Fruit fly (Drosophila melanogaster) whole organism, embryonic: ENCODE data around the gene CG10232.
A peak's percentile ranks its signal among the peaks of the same experiment; 100 is the strongest.

ENCODE experiments used
- CG11398 ChIP-seq: fragments of 200-800 bp; sonication (Bioruptor generic); optimal IDR thresholded peaks from 2 replicates; lab custom pipeline; 2016; ENCODE audit warnings: missing biosample characterization, missing genetic modification characterization
- CG11456 ChIP-seq: fragments of 200-800 bp; sonication (Bioruptor generic); IDR thresholded peaks from 3 replicates; pipeline ENCODE4 v1.3.6; 2022; ENCODE audit warnings: missing biosample characterization, missing genetic modification characterization
- CG11695 ChIP-seq: fragments of 200-800 bp; sonication (Bioruptor generic); IDR thresholded peaks from 3 replicates; pipeline ENCODE4 v1.3.6; 2022; ENCODE audit warnings: missing biosample characterization, missing genetic modification characterization
- CG1529 ChIP-seq: fragments of 200-800 bp; sonication (Bioruptor generic); optimal IDR thresholded peaks from 3 replicates; lab custom pipeline; 2018; ENCODE audit warnings: missing biosample characterization, missing genetic modification characterization
- CG17328 ChIP-seq: fragments of 200-800 bp; sonication (Bioruptor generic); IDR thresholded peaks from 2 replicates; pipeline ENCODE4 v1.3.6; 2022; ENCODE audit warnings: missing biosample characterization, missing genetic modification characterization
- CG17568 ChIP-seq: fragments of 200-800 bp; sonication (Bioruptor generic); optimal IDR thresholded peaks from 2 replicates; lab custom pipeline; 2018; ENCODE audit warnings: missing biosample characterization, mild to moderate bottlenecking, missing genetic modification characterization, moderate library complexity
- CG17912 ChIP-seq: fragments of 200-800 bp; sonication (Bioruptor generic); optimal IDR thresholded peaks from 2 replicates; lab custom pipeline; 2018; ENCODE audit warnings: missing biosample characterization, mild to moderate bottlenecking, missing genetic modification characterization
- CG1792 ChIP-seq: fragments of 200-800 bp; sonication (Bioruptor generic); optimal IDR thresholded peaks from 2 replicates; lab custom pipeline; 2016; ENCODE audit warnings: missing biosample characterization, missing genetic modification characterization
- CG18476 ChIP-seq: fragments of 200-800 bp; sonication (Bioruptor generic); optimal IDR thresholded peaks from 2 replicates; lab custom pipeline; 2016; ENCODE audit warnings: missing biosample characterization, mild to moderate bottlenecking, missing genetic modification characterization
- CG2199 ChIP-seq: fragments of 200-800 bp; sonication (Bioruptor generic); IDR thresholded peaks from 3 replicates; pipeline ENCODE4 v1.3.6; 2022; ENCODE audit warnings: missing biosample characterization, missing genetic modification characterization
- CG34422 ChIP-seq: fragments of 200-800 bp; sonication (Bioruptor generic); IDR thresholded peaks from 3 replicates; pipeline ENCODE4 v1.3.6; 2022; ENCODE audit warnings: missing biosample characterization, missing genetic modification characterization
- CG4424 ChIP-seq: fragments of 200-800 bp; sonication (Bioruptor generic); optimal IDR thresholded peaks from 3 replicates; lab custom pipeline; 2016; ENCODE audit warnings: missing biosample characterization, missing genetic modification characterization
- CG5953 ChIP-seq: fragments of 200-800 bp; sonication (Bioruptor generic); IDR thresholded peaks from 2 replicates; pipeline ENCODE4 v1.3.6; 2022; ENCODE audit warnings: missing biosample characterization, missing genetic modification characterization
- CG6854 ChIP-seq: fragments of 200-800 bp; sonication (Bioruptor generic); optimal IDR thresholded peaks from 3 replicates; lab custom pipeline; 2017; ENCODE audit warnings: missing biosample characterization, mild to moderate bottlenecking, missing genetic modification characterization
- CG7556 ChIP-seq: fragments of 200-800 bp; sonication (Bioruptor generic); optimal IDR thresholded peaks from 2 replicates; lab custom pipeline; 2017; ENCODE audit warnings: missing biosample characterization, mild to moderate bottlenecking, missing genetic modification characterization
- CG7745 ChIP-seq: fragments of 200-800 bp; sonication (Bioruptor generic); optimal IDR thresholded peaks from 2 replicates; lab custom pipeline; 2018; ENCODE audit warnings: missing biosample characterization, mild to moderate bottlenecking, missing genetic modification characterization, moderate library complexity
- CG8478 ChIP-seq: fragments of >200 bp; optimal IDR thresholded peaks from 2 replicates; lab custom pipeline; 2018
- CG9797 ChIP-seq: fragments of 200-800 bp; sonication (Bioruptor generic); optimal IDR thresholded peaks from 3 replicates; lab custom pipeline; 2018; ENCODE audit warnings: missing biosample characterization, mild to moderate bottlenecking, missing genetic modification characterization
- CG9817 ChIP-seq: fragments of 200-800 bp; sonication (Bioruptor generic); optimal IDR thresholded peaks from 2 replicates; lab custom pipeline; 2018; ENCODE audit warnings: missing biosample characterization, mild to moderate bottlenecking, missing genetic modification characterization, moderate library complexity
- Camta ChIP-seq: fragments of 200-800 bp; sonication (Bioruptor generic); optimal IDR thresholded peaks from 2 replicates; lab custom pipeline; 2016; ENCODE audit warnings: missing biosample characterization, missing genetic modification characterization
- D19A ChIP-seq: fragments of 200-800 bp; optimal IDR thresholded peaks from 3 replicates; lab custom pipeline; 2019; ENCODE audit warnings: missing biosample characterization, mild to moderate bottlenecking, missing genetic modification characterization, moderate library complexity
- Dip2 ChIP-seq: fragments of 200-800 bp; sonication (Bioruptor generic); IDR thresholded peaks from 2 replicates; pipeline ENCODE4 v1.3.6; 2022; ENCODE audit warnings: missing biosample characterization, missing genetic modification characterization
- Dp ChIP-seq: fragments of 200-800 bp; sonication (Bioruptor generic); optimal IDR thresholded peaks from 2 replicates; lab custom pipeline; 2018; ENCODE audit warnings: missing biosample characterization, mild to moderate bottlenecking, missing genetic modification characterization, moderate library complexity
- Drgx ChIP-seq: fragments of 200-800 bp; sonication (Bioruptor generic); IDR thresholded peaks from 2 replicates; pipeline ENCODE4 v1.3.6; 2022; ENCODE audit warnings: missing biosample characterization, missing genetic modification characterization
- GATAe ChIP-seq: fragments of 200-800 bp; sonication (Bioruptor generic); conservative IDR thresholded peaks from 2 replicates; pipeline ENCODE4 v1.3.6; 2022; ENCODE audit warnings: missing biosample characterization, missing genetic modification characterization
- Gug ChIP-seq: fragments of 200-800 bp; sonication (Bioruptor generic); IDR thresholded peaks from 4 replicates; pipeline ENCODE4 v1.3.6; 2022; ENCODE audit warnings: missing biosample characterization, missing genetic modification characterization
- Hmr ChIP-seq: fragments of 200-800 bp; sonication (Bioruptor generic); optimal IDR thresholded peaks from 3 replicates; lab custom pipeline; 2017; ENCODE audit warnings: mild to moderate bottlenecking, missing biosample characterization, missing genetic modification reagents, missing genetic modification characterization
- Lhr ChIP-seq: fragments of 200-800 bp; sonication (Bioruptor generic); optimal IDR thresholded peaks from 3 replicates; lab custom pipeline; 2017; ENCODE audit warnings: mild to moderate bottlenecking, missing biosample characterization, missing genetic modification reagents, missing genetic modification characterization
- Nf-YB ChIP-seq: fragments of 200-800 bp; sonication (Bioruptor generic); optimal IDR thresholded peaks from 3 replicates; lab custom pipeline; 2019; ENCODE audit warnings: missing biosample characterization, mild to moderate bottlenecking, missing genetic modification characterization, moderate library complexity
- Optix ChIP-seq: fragments of 200-800 bp; sonication (Bioruptor generic); IDR thresholded peaks from 3 replicates; pipeline ENCODE4 v1.3.6; 2022; ENCODE audit warnings: missing biosample characterization, missing genetic modification characterization
- Pdp1 ChIP-seq, 2 experiments: fragments of 200-800 bp; sonication (Bioruptor generic); optimal IDR thresholded peaks; 3 replicates each; lab custom pipeline; 2016; ENCODE audit warnings: missing biosample characterization in 2 of 2, missing genetic modification characterization in 2 of 2, mild to moderate bottlenecking in 1 of 2, moderate library complexity in 1 of 2
- Rfx ChIP-seq: fragments of 200-800 bp; sonication (Bioruptor generic); IDR thresholded peaks from 2 replicates; pipeline ENCODE4 v1.3.6; 2022; ENCODE audit warnings: missing biosample characterization, missing genetic modification characterization
- Sin3A ChIP-seq: fragments of >200 bp; optimal IDR thresholded peaks from 2 replicates; lab custom pipeline; 2018
- Sox100B ChIP-seq: fragments of 200-800 bp; sonication (Bioruptor generic); optimal IDR thresholded peaks from 3 replicates; lab custom pipeline; 2018; ENCODE audit warnings: missing biosample characterization, mild to moderate bottlenecking, missing genetic modification characterization
- Tbp ChIP-seq: fragments of >200 bp; optimal IDR thresholded peaks from 2 replicates; lab custom pipeline; 2018; ENCODE audit warnings: missing biosample characterization, missing genetic modification characterization
- ap ChIP-seq: fragments of 200-800 bp; sonication (Bioruptor generic); IDR thresholded peaks from 2 replicates; pipeline ENCODE4 v1.3.6; 2022; ENCODE audit warnings: missing biosample characterization, missing genetic modification characterization
- ara ChIP-seq: fragments of 200-800 bp; sonication (Bioruptor generic); IDR thresholded peaks from 2 replicates; pipeline ENCODE4 v1.3.6; 2022; ENCODE audit warnings: missing biosample characterization, missing genetic modification characterization
- ato ChIP-seq: fragments of 200-800 bp; sonication (Bioruptor generic); IDR thresholded peaks from 2 replicates; pipeline ENCODE4 v1.3.6; 2022; ENCODE audit warnings: missing biosample characterization, missing genetic modification characterization; ENCODE audit not compliant: partially characterized antibody
- br ChIP-seq: fragments of >200 bp; optimal IDR thresholded peaks from 2 replicates; lab custom pipeline; 2017
- bsh ChIP-seq, 2 experiments: fragments of 200-800 bp; sonication (Bioruptor generic); optimal IDR thresholded peaks; 2 replicates each; lab custom pipeline; 2017 to 2018; ENCODE audit warnings: mild to moderate bottlenecking in 2 of 2, missing biosample characterization in 2 of 2, missing genetic modification characterization in 2 of 2, moderate library complexity in 1 of 2
- fd96Cb ChIP-seq: fragments of 200-800 bp; sonication (Bioruptor generic); optimal IDR thresholded peaks from 2 replicates; lab custom pipeline; 2018; ENCODE audit warnings: missing biosample characterization, mild to moderate bottlenecking, missing genetic modification characterization, moderate library complexity
- kay ChIP-seq: fragments of 200-800 bp; sonication (Bioruptor generic); optimal IDR thresholded peaks from 2 replicates; lab custom pipeline; 2016; ENCODE audit warnings: missing biosample characterization, missing genetic modification characterization
- pb ChIP-seq: fragments of 200-800 bp; sonication (Bioruptor generic); optimal IDR thresholded peaks from 3 replicates; lab custom pipeline; 2016; ENCODE audit warnings: missing biosample characterization, missing genetic modification characterization
- peb ChIP-seq: fragments of 200-800 bp; sonication (Bioruptor generic); IDR thresholded peaks from 2 replicates; pipeline ENCODE4 v1.3.6; 2022; ENCODE audit warnings: missing biosample characterization, missing genetic modification characterization
- pros ChIP-seq: fragments of 200-800 bp; sonication (Bioruptor generic); optimal IDR thresholded peaks from 3 replicates; lab custom pipeline; 2019; ENCODE audit warnings: missing biosample characterization, mild to moderate bottlenecking, missing genetic modification characterization, moderate library complexity
- repo ChIP-seq: fragments of 200-800 bp; sonication (Bioruptor generic); optimal IDR thresholded peaks from 2 replicates; lab custom pipeline; 2016; ENCODE audit warnings: missing biosample characterization, missing genetic modification characterization
- sob ChIP-seq: fragments of 200-800 bp; sonication (Bioruptor generic); IDR thresholded peaks from 2 replicates; pipeline ENCODE4 v1.3.6; 2022; ENCODE audit warnings: missing biosample characterization, missing genetic modification characterization
- stwl ChIP-seq: fragments of 200-800 bp; sonication (Bioruptor generic); optimal IDR thresholded peaks from 3 replicates; lab custom pipeline; 2018; ENCODE audit warnings: missing biosample characterization, mild to moderate bottlenecking, missing genetic modification characterization, moderate library complexity
- tgo ChIP-seq: fragments of 200-800 bp; sonication (Bioruptor generic); IDR thresholded peaks from 3 replicates; pipeline ENCODE4 v1.3.6; 2022; ENCODE audit warnings: missing biosample characterization, missing genetic modification characterization
- usp ChIP-seq: fragments of >200 bp; optimal IDR thresholded peaks from 2 replicates; lab custom pipeline; 2017; ENCODE audit warnings: missing biosample characterization, missing genetic modification characterization
- vfl ChIP-seq: fragments of 200-800 bp; sonication (Bioruptor generic); optimal IDR thresholded peaks from 2 replicates; lab custom pipeline; 2016; ENCODE audit warnings: missing biosample characterization, missing genetic modification characterization
- zfh2 ChIP-seq: fragments of 200-800 bp; sonication (Bioruptor generic); optimal IDR thresholded peaks from 2 replicates; lab custom pipeline; 2016; ENCODE audit warnings: missing biosample characterization, missing genetic modification characterization

Gene CG10232

DNA sequence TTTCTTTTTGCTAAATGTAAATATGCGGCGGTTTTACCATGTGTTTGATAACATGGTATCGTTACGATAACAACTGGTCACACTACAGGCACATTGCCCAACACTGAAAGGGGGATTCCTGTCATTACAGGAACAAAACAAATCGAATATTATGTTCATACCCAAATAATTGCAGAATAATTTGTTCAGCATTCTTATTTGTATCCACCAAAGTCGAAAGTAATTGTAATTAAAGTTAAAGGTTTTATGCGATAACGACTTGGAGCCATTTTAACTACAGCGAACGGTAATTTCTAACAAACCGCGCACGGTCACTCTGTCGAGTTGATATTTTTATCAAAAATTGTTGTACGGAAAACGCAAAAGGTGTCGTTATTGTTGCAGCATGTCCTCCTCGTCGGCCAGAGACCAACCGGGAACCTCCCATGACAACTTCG is 46.0 kb upstream of the CG10232 start, which contains the start of the genes CG10214 and CG10375 (continued):
- TF ChIP-seq CG34422: peak; percentile 34; the same call in 1 of the 3 replicates
- TF ChIP-seq CG2199 (GFP tag; lab: Robert Waterston, UW): 0 out of 3 replicates have a peak, but pooled peaks have one; percentile 42
- TF ChIP-seq CG11695: peak; percentile 35; the same call in 1 of the 3 replicates
- TF ChIP-seq CG9797 (GFP tag; lab: Kevin White, UChicago): peak; percentile 98
- TF ChIP-seq br (lab: Kevin White, UChicago): no peak
- TF ChIP-seq stwl (tag; lab: Kevin White, UChicago): peak; percentile 88
- TF ChIP-seq CG7556 (GFP tag; lab: Kevin White, UChicago): peak; percentile 58
- TF ChIP-seq Sin3A: peak; percentile 93
- peak; percentile 75 for TF ChIP-seq CG4424 (GFP tag; lab: Kevin White, UChicago)
- TF ChIP-seq CG9817: peak; percentile 66
- TF ChIP-seq Hmr (GFP tag; lab: Kevin White, UChicago): peak; percentile 83
- TF ChIP-seq CG1792 (GFP tag; lab: Kevin White, UChicago): peak; percentile 79
- peak; percentile 47 for TF ChIP-seq kay (GFP tag; lab: Kevin White, UChicago)
- TF ChIP-seq GATAe (GFP tag; lab: Robert Waterston, UW): peak; percentile 60
- no peak for TF ChIP-seq CG8478 (lab: Kevin White, UChicago)
- TF ChIP-seq CG18476: peak; percentile 46
- TF ChIP-seq CG17328 (GFP tag; lab: Robert Waterston, UW): peak; percentile 67
- peak; percentile 24 for TF ChIP-seq CG1529 (GFP tag; lab: Kevin White, UChicago)
- TF ChIP-seq ara (GFP tag; lab: Robert Waterston, UW): peak; percentile 10; the same call in 1 of the 2 replicates
- peak; percentile 61; the same call in 2 of the 3 replicates for TF ChIP-seq tgo (GFP tag; lab: Robert Waterston, UW)
- TF ChIP-seq Dip2 (GFP tag; lab: Robert Waterston, UW): no peak
- TF ChIP-seq Tbp: no peak
- TF ChIP-seq sob: peak; percentile 73; the same call in 1 of the 2 replicates
- no peak for TF ChIP-seq CG7745 (tag; lab: Kevin White, UChicago)
- peak; percentile 44 for TF ChIP-seq Nf-YB (GFP tag; lab: Kevin White, UChicago)
- TF ChIP-seq D19A (tag; lab: Kevin White, UChicago): no peak
- TF ChIP-seq usp (GFP tag; lab: Kevin White, UChicago): no peak
- peak; percentile 82 for TF ChIP-seq zfh2 (GFP tag; lab: Kevin White, UChicago)
- TF ChIP-seq CG6854 (GFP tag; lab: Kevin White, UChicago): peak; percentile 28
- peak; percentile 49 for TF ChIP-seq Dp (GFP tag; lab: Kevin White, UChicago)
- TF ChIP-seq CG5953 (GFP tag; lab: Robert Waterston, UW): no peak
- peak; percentile 8 for TF ChIP-seq CG17912 (GFP tag; lab: Kevin White, UChicago)
- peak; percentile 55 for TF ChIP-seq pb (GFP tag; lab: Kevin White, UChicago)
- peak; percentile 64 for TF ChIP-seq CG11398 (GFP tag; lab: Kevin White, UChicago)
- TF ChIP-seq ato (GFP tag; lab: Robert Waterston, UW): no peak
- no peak for TF ChIP-seq pros (GFP tag; lab: Kevin White, UChicago)
- no peak for TF ChIP-seq peb (GFP tag; lab: Robert Waterston, UW)
- TF ChIP-seq CG11456 (GFP tag; lab: Robert Waterston, UW): no peak
- peak; percentile 75 for TF ChIP-seq Rfx (GFP tag; lab: Robert Waterston, UW)
- no peak for TF ChIP-seq ap (GFP tag; lab: Robert Waterston, UW)
- TF ChIP-seq repo (GFP tag; lab: Kevin White, UChicago): peak; percentile 78
- no peak for TF ChIP-seq CG17568 (GFP tag; lab: Kevin White, UChicago)
- TF ChIP-seq bsh (GFP tag; optimal IDR thresholded peaks at IDR 0.05; lab: Kevin White, UChicago): peak in 1 of 2 experiments; percentile 76
- peak; percentile 53 for TF ChIP-seq Lhr (GFP tag; lab: Kevin White, UChicago)
- TF ChIP-seq Sox100B (GFP tag; lab: Kevin White, UChicago): peak; percentile 49
- peak; percentile 78 for TF ChIP-seq Camta (GFP tag; lab: Kevin White, UChicago)
- TF ChIP-seq fd96Cb (tag; lab: Kevin White, UChicago): peak; percentile 26
- peak; percentile 69 for TF ChIP-seq vfl (GFP tag; lab: Kevin White, UChicago)
- peak; percentile 81 to 96 for TF ChIP-seq Pdp1 (GFP tag; optimal IDR thresholded peaks at IDR 0.05; lab: Kevin White, UChicago)
- TF ChIP-seq Drgx: peak; percentile 47; the same call in 1 of the 2 replicates
- peak; percentile 30; the same call in 1 of the 4 replicates for TF ChIP-seq Gug (GFP tag; lab: Robert Waterston, UW)
- TF ChIP-seq Optix: 0 out of 3 replicates have a peak, but pooled peaks have one; percentile 25
